Worm (Caenorhabditis elegans) whole organism, L4/young adult: ENCODE results near the gene lir-3.

ENCODE experiments used
- W03F9.2 ChIP-seq: fragments of 150-350 bp; optimal IDR thresholded peaks from 2 replicates; lab custom pipeline; 2014; ENCODE audit warnings: missing biosample characterization, missing genetic modification characterization
- dao-5 ChIP-seq: sonication (generic microtip); optimal IDR thresholded peaks from 2 replicates; lab custom pipeline; 2016; ENCODE audit warnings: missing genotype, missing genetic modification characterization, moderate library complexity, missing compliant biosample characterization
- him-1 ChIP-seq: sonication (generic microtip); optimal IDR thresholded peaks from 2 replicates; lab custom pipeline; 2016; ENCODE audit warnings: missing genotype, missing genetic modification reagents, missing genetic modification characterization, missing compliant biosample characterization

- no peak for TF ChIP-seq dao-5 (tag; lab: Kevin White, UChicago)
- TF ChIP-seq W03F9.2 (tag; lab: Kevin White, UChicago): no peak
- no peak for TF ChIP-seq him-1 (tag; lab: Kevin White, UChicago)
These were observed 7.2 kb downstream of the lir-3 start, which contains the start of gene F37H8.6 for ce11 chrII:11177376-11177775.
